Fruit fly (Drosophila melanogaster) whole organism: ENCODE measurements around the gene lectin-29Ca.

ENCODE experiments used
- CG8478 ChIP-seq: fragments of >200 bp; optimal IDR thresholded peaks from 2 replicates; lab custom pipeline; 2018; ENCODE audit warnings: inconsistent platforms
- Dll ChIP-seq: fragments of >200 bp; optimal IDR thresholded peaks from 2 replicates; lab custom pipeline; 2017
- EcR ChIP-seq, 2 experiments: fragments of >200 bp; optimal IDR thresholded peaks; 2 replicates each; lab custom pipeline; 2017; ENCODE audit warnings: missing biosample characterization in 2 of 2, missing genetic modification characterization in 2 of 2, missing genetic modification reagents in 2 of 2
- pan ChIP-seq: fragments of >200 bp; optimal IDR thresholded peaks from 2 replicates; lab custom pipeline; 2017
- psq ChIP-seq: fragments of >200 bp; optimal IDR thresholded peaks from 2 replicates; lab custom pipeline; 2017
- usp ChIP-seq: fragments of >200 bp; optimal IDR thresholded peaks from 2 replicates; lab custom pipeline; 2017; ENCODE audit warnings: missing biosample characterization, missing genetic modification characterization, mixed read lengths

Gene lectin-29Ca

DNA sequence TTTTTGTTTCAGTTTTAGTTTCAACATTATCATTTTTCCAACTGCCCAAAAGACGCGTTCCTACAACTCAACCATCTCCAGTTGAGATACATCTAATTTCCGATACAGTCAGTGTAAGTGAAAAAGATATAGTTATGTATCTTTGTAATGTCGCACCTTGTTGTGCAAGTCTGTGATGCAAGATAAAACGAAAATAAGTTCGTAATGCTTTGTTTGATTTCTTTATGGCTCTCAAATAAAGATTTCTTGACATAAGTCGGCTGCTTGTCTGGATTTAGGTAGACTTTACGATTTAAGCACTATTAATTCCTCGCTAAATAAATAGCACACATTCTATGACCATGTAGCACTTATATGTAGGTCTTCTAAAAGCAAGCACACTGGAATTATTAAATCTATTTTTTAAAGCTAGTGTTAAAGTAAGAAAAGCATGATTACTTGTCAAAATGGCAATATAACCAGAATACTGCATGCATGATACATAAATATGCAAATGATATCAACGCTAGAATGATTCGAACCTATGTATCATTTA is 9.0 kb downstream of the lectin-29Ca start:
- TF ChIP-seq pan (lab: Kevin White, UChicago), result no peak
- no peak for TF ChIP-seq EcR (GFP tag; optimal IDR thresholded peaks at IDR 0.05; lab: Kevin White, UChicago)
- TF ChIP-seq Dll (lab: Kevin White, UChicago), result no peak
- no peak for TF ChIP-seq psq (lab: Kevin White, UChicago)
- TF ChIP-seq CG8478 (lab: Kevin White, UChicago), result no peak
- no peak for TF ChIP-seq usp (GFP tag; lab: Kevin White, UChicago)

dm6 chr2L:8384108-8384601 is 9.9 kb downstream of the lectin-29Ca start, which contains the start of the genes Dad1 and CG13384:
TSS of gene Dad1 (minus strand) at chr2L:8384137.
TSS of gene CG13384 (plus strand) at chr2L:8384455.
- TF ChIP-seq psq (lab: Kevin White, UChicago), result no peak
- no peak for TF ChIP-seq EcR (GFP tag; optimal IDR thresholded peaks at IDR 0.05; lab: Kevin White, UChicago)
- no peak for TF ChIP-seq usp (GFP tag; lab: Kevin White, UChicago)
- no peak for TF ChIP-seq CG8478 (lab: Kevin White, UChicago)
- TF ChIP-seq Dll (lab: Kevin White, UChicago), result no peak
- no peak for TF ChIP-seq pan (lab: Kevin White, UChicago)

dm6 chr2L:8382646-8383045 is 11.4 kb downstream of the lectin-29Ca start, which contains the start of the genes CG13392 and Rcd4:
TSS of gene CG13392 (minus strand) at chr2L:8382807.
TSS of gene Rcd4 (plus strand) at chr2L:8382861.
- TF ChIP-seq pan (lab: Kevin White, UChicago), result no peak
- TF ChIP-seq Dll (lab: Kevin White, UChicago), result no peak
- TF ChIP-seq EcR (GFP tag; optimal IDR thresholded peaks at IDR 0.05; lab: Kevin White, UChicago), result no peak
- no peak for TF ChIP-seq CG8478 (lab: Kevin White, UChicago)
- no peak for TF ChIP-seq usp (GFP tag; lab: Kevin White, UChicago)
- no peak for TF ChIP-seq psq (lab: Kevin White, UChicago)

DNA sequence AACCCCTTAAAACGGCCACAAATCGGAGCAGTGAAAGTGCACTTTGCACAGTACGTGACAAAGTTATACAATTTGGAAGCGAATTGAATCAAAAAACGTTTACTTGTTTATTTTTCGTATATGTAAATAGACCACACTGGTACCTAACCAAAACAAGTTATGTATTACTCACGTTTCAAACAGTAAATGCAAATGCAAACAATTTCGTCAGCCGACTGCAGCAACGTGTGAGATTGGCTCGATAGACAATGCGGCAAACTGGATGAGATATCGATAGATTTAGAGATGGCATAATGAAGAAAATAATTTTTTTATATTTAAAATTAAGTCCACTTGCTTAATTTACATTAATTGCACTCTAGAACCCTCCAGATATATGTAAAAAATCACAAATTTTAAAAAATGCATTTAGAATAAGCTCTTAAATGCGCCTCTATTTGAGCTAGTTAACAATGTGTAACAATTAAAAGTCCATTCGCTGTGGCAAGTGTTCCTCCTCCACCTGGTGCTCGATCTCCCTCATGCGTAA is 12.5 kb downstream of the lectin-29Ca start, which contains the start of gene AlaRS:
TSS of gene AlaRS (minus strand) at position 257 of the 529 bp plus-strand sequence.
- TF ChIP-seq pan (lab: Kevin White, UChicago), result no peak

- TF ChIP-seq usp (GFP tag; lab: Kevin White, UChicago) (no peak), Dll (lab: Kevin White, UChicago) (no peak), pan (lab: Kevin White, UChicago) (no peak), CG8478 (lab: Kevin White, UChicago) (no peak), EcR (GFP tag; optimal IDR thresholded peaks at IDR 0.05; lab: Kevin White, UChicago) (no peak), psq (lab: Kevin White, UChicago) (no peak)
These were observed 17.4 kb downstream of the lectin-29Ca start, which contains the start of the genes CG13390 and CG17294 for dm6 chr2L:8376717-8377116. TSS of gene CG13390 (minus strand) at chr2L:8376797. TSS of gene CG17294 (plus strand) at chr2L:8377035.

DNA sequence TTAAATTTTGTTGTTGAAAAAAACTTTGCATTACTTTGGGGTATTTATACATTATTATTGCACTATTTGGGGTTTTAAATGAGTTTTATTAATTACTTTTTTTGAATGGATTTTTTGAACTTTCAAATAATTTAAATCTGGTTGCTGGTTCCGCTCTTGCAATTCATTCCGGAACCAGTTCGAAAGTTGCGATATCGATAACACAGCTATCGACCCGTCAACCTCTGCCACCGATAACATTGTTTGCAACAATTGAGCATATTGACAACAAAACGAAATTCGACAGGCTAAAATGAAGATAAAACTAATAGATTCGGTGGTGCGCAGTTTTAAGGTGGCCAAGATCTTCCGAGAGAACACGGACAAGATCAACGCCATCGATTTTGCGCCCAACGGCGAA is 19.8 kb downstream of the lectin-29Ca start, which contains the start of gene Wdr82:
TSS of gene Wdr82 (plus strand) at position 227 of the 400 bp plus-strand sequence.
- TF ChIP-seq EcR (GFP tag; optimal IDR thresholded peaks at IDR 0.05; lab: Kevin White, UChicago) (no peak), psq (lab: Kevin White, UChicago) (no peak), usp (GFP tag; lab: Kevin White, UChicago) (no peak), CG8478 (lab: Kevin White, UChicago) (no peak), pan (lab: Kevin White, UChicago) (no peak)

DNA sequence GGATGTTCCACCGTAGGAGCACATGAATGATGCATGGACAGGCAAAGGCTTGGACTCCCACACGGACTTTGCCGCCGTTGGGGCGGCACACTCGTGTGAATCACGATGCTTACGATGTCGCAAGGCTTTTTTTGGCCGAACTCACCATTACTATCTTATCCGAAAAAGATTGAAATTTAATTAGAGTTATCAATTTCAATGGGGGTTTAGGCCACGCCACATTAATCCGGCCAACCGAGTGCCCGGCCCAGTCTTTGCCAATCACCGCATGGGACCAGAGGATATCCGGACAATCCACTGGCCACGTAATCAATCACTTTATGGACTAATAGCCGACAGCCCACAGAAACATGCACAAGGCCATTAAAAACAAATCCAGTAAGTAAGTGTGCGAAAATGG is 21.8 kb downstream of the lectin-29Ca start:
- TF ChIP-seq pan (lab: Kevin White, UChicago), result no peak
- TF ChIP-seq EcR (GFP tag; optimal IDR thresholded peaks at IDR 0.05; lab: Kevin White, UChicago), result no peak
- TF ChIP-seq Dll (lab: Kevin White, UChicago), result no peak
- no peak for TF ChIP-seq psq (lab: Kevin White, UChicago)
- no peak for TF ChIP-seq usp (GFP tag; lab: Kevin White, UChicago)
- no peak for TF ChIP-seq CG8478 (lab: Kevin White, UChicago)

DNA sequence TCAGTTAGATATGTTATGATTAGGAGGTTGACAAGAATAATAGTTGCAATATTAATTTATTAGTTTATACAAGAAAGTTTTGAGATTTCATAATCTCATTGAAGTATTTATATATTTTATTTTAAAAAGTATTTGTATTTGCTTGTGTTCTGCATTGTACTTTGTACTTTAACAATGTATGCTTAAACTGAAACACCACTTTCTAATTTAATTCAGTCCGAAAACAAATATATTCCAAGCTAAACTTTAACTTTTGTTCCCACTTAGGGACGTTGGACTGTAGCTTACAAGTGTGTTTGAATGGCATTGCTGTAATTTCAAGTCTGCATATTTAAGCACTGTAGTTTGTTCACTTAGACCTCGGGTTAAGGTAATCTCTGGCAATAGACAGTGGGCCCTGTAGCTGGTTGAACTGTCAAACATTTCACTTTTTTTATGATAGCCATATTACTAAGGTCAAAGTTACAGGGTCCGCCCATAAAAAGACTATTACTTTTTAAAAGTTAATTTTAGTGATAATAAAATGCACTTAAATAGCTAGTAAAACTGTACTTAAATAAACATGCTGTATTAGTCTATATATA is 22.6 kb downstream of the lectin-29Ca start:
- TF ChIP-seq EcR (GFP tag; optimal IDR thresholded peaks at IDR 0.05; lab: Kevin White, UChicago) (no peak), psq (lab: Kevin White, UChicago) (no peak)

dm6 chr2L:8370364-8371326 is 23.4 kb downstream of the lectin-29Ca start, which contains the start of gene CG17292:
TSS of gene CG17292 (plus strand) at chr2L:8370454.
- TF ChIP-seq EcR (GFP tag; optimal IDR thresholded peaks at IDR 0.05; lab: Kevin White, UChicago), result no peak

DNA sequence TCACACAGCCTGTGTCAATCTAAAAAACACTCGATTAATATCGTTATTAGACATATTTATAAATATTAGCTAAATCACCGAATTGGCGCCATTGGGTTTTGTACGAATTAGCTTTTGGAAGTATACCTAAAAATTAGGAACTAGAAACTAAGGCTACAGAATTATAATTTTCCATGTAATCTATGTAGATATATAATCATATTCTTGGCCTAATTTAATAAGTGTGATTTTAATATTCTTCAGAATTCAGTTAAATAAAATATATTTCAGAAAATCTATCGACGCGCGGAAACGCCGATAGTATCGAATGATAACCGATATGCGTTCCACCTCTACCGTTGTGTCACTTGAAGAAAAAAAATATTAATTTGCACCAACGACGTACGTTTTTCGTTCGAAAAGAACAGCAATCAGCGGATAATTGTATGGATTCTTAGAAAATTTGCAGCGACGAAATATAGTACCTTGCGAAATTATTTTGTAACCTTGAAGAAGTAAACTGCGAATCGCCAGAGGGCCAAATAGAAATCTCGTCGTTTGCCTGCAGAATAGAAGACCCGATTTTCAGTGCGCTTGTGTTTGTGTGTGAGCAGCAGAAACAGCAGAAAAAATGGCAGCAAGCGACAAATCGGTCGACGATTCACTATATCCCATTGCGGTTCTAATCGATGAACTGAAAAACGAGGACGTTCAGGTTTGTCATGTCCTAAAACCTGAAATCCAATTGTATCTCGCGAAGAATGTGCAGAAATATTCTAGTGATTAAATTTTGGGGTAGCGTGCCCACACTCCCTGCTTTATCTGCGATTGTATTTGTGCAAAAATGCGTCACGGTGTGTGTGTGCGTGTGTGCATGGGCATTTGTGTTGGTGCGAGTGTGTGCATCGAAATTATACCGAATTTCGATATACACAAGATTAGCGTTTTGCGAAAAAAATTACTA is 28.1 kb downstream of the lectin-29Ca start, which contains the start of gene Pp2A-29B:
TSS of gene Pp2A-29B (plus strand) at position 338 of the 943 bp plus-strand sequence.
- TF ChIP-seq EcR (GFP tag; optimal IDR thresholded peaks at IDR 0.05; lab: Kevin White, UChicago), result no peak
- TF ChIP-seq usp (GFP tag; lab: Kevin White, UChicago), result no peak
- TF ChIP-seq pan (lab: Kevin White, UChicago), result no peak
- TF ChIP-seq psq (lab: Kevin White, UChicago), result no peak
- TF ChIP-seq CG8478 (lab: Kevin White, UChicago), result no peak
- no peak for TF ChIP-seq Dll (lab: Kevin White, UChicago)
